Worm (Caenorhabditis elegans) whole organism, midembryonic: ENCODE data around the gene K09H11.15.

Experiments used
- T22C8.4 ChIP-seq: fragments of 200-800 bp; sonication (Bioruptor generic); IDR thresholded peaks from 2 replicates; pipeline ENCODE4 v1.3.6; 2022; ENCODE audit warnings: missing genetic modification characterization, missing compliant biosample characterization
- cog-1 ChIP-seq: sonication (generic microtip); optimal IDR thresholded peaks from 2 replicates; lab custom pipeline; 2016; ENCODE audit warnings: missing genetic modification characterization, missing compliant biosample characterization
- flt-1 ChIP-seq: fragments of 200-800 bp; sonication (Bioruptor generic); IDR thresholded peaks from 2 replicates; pipeline ENCODE4 v1.3.6; 2022; ENCODE audit warnings: missing genetic modification characterization, missing compliant biosample characterization
- klf-2 ChIP-seq: fragments of 200-800 bp; sonication (Bioruptor generic); conservative IDR thresholded peaks from 2 replicates; pipeline ENCODE4 v1.3.6; 2022; ENCODE audit warnings: missing genetic modification reagents, missing genetic modification characterization, missing compliant biosample characterization
- med-1 ChIP-seq: sonication (generic microtip); optimal IDR thresholded peaks from 2 replicates; lab custom pipeline; 2017; ENCODE audit warnings: missing genetic modification characterization, mild to moderate bottlenecking, missing compliant biosample characterization, antibody characterized with exemption, missing genetic modification reagents; ENCODE audit not compliant: insufficient read depth
- ref-1 ChIP-seq: fragments of 200-800 bp; sonication (Bioruptor generic); conservative IDR thresholded peaks from 2 replicates; pipeline ENCODE4 v1.3.6; 2022; ENCODE audit warnings: missing genetic modification reagents, missing genetic modification characterization, missing compliant biosample characterization
- tab-1 ChIP-seq: fragments of 200-800 bp; sonication (Bioruptor generic); IDR thresholded peaks from 2 replicates; pipeline ENCODE4 v1.3.6; 2022; ENCODE audit warnings: missing genetic modification characterization, missing compliant biosample characterization
- ztf-23 ChIP-seq: fragments of 200-800 bp; sonication (Bioruptor generic); IDR thresholded peaks from 2 replicates; pipeline ENCODE4 v1.3.6; 2022; ENCODE audit warnings: missing genetic modification reagents, missing genetic modification characterization, missing compliant biosample characterization
- ztf-29 ChIP-seq: fragments of 200-800 bp; sonication (Bioruptor generic); IDR thresholded peaks from 2 replicates; pipeline ENCODE4 v1.3.6; 2022; ENCODE audit warnings: missing genetic modification reagents, missing genetic modification characterization, missing compliant biosample characterization

Gene K09H11.15

DNA sequence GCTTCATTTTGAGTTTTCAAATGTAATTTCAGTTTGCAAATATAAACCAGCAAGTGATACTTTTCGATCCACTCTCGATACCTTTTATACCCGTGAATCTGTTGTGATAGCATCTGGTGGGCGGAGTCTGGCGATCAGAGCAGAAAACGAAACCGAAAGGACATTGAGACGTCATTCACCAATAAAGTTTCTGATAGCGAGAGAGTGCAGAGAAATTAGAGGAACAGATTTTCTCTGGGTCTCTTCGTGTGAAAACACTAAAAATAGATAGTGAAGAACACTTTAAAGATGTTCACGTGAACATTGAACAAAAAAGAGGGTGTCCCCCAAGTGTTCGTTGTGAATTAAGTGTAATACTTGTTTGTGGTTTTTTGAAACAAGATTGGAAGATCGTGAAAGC lies 33.1 kb upstream of the K09H11.15 start, which contains the start of gene pgph-3:
Gene pgph-3 (minus strand): TSS at position 60 of the 400 bp plus-strand sequence.
- TF ChIP-seq ref-1 (GFP tag; lab: Robert Waterston, UW) (no peak), med-1 (GFP tag; lab: Kevin White, UChicago) (no peak), flt-1 (GFP tag; lab: Robert Waterston, UW) (no peak), T22C8.4 (no peak), ztf-29 (GFP tag; lab: Robert Waterston, UW) (no peak), tab-1 (no peak), ztf-23 (GFP tag; lab: Robert Waterston, UW) (no peak), cog-1 (tag; lab: Kevin White, UChicago) (no peak), klf-2 (GFP tag; lab: Robert Waterston, UW) (no peak)

ce11 chrV:5760132-5760531 lies 29.4 kb upstream of the K09H11.15 start, which contains the start of gene C53A3.1:
Gene C53A3.1 (minus strand): TSS chrV:5760232.
- no peak for TF ChIP-seq klf-2 (GFP tag; lab: Robert Waterston, UW)
- no peak for TF ChIP-seq ztf-23 (GFP tag; lab: Robert Waterston, UW)
- TF ChIP-seq T22C8.4, result no peak
- TF ChIP-seq med-1 (GFP tag; lab: Kevin White, UChicago), result no peak
- TF ChIP-seq ref-1 (GFP tag; lab: Robert Waterston, UW), result no peak
- no peak for TF ChIP-seq cog-1 (tag; lab: Kevin White, UChicago)
- no peak for TF ChIP-seq tab-1
- no peak for TF ChIP-seq flt-1 (GFP tag; lab: Robert Waterston, UW)
- TF ChIP-seq ztf-29 (GFP tag; lab: Robert Waterston, UW), result no peak

DNA sequence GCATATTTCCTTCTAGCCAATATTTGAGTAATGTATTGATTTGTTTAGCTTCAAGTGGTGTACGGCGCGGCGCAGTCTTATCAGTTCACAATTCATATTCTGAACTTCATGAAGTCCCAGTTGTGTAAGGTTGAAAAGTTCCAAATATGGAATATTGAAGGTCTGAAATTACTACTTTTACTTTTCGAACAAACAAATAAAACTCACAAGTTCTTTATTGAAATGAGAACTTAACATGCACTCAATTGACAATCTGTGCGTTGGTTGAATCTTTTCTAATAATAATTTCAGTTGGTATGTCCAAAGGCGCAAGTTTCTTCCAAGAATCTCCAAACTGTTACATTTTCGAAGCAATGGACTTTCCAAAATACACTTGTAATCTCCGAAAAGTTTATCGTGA lies 28.1 kb upstream of the K09H11.15 start, which contains the start of gene C53A3.4:
Gene C53A3.4 (minus strand): TSS at position 101 of the 400 bp plus-strand sequence.
- TF ChIP-seq ztf-23 (GFP tag; lab: Robert Waterston, UW) (no peak), med-1 (GFP tag; lab: Kevin White, UChicago) (no peak), ref-1 (GFP tag; lab: Robert Waterston, UW) (no peak), flt-1 (GFP tag; lab: Robert Waterston, UW) (no peak), tab-1 (no peak), ztf-29 (GFP tag; lab: Robert Waterston, UW) (no peak), cog-1 (tag; lab: Kevin White, UChicago) (no peak), klf-2 (GFP tag; lab: Robert Waterston, UW) (no peak), T22C8.4 (no peak)

ce11 chrV:5756193-5756592 lies 25.5 kb upstream of the K09H11.15 start, which contains the start of gene C53A3.3:
Gene C53A3.3 (plus strand): TSS chrV:5756493.
- TF ChIP-seq ztf-29 (GFP tag; lab: Robert Waterston, UW), result no peak
- TF ChIP-seq med-1 (GFP tag; lab: Kevin White, UChicago), result no peak
- no peak for TF ChIP-seq ztf-23 (GFP tag; lab: Robert Waterston, UW)
- no peak for TF ChIP-seq klf-2 (GFP tag; lab: Robert Waterston, UW)
- no peak for TF ChIP-seq cog-1 (tag; lab: Kevin White, UChicago)
- TF ChIP-seq ref-1 (GFP tag; lab: Robert Waterston, UW), result no peak
- TF ChIP-seq tab-1, result no peak
- no peak for TF ChIP-seq flt-1 (GFP tag; lab: Robert Waterston, UW)
- no peak for TF ChIP-seq T22C8.4

DNA sequence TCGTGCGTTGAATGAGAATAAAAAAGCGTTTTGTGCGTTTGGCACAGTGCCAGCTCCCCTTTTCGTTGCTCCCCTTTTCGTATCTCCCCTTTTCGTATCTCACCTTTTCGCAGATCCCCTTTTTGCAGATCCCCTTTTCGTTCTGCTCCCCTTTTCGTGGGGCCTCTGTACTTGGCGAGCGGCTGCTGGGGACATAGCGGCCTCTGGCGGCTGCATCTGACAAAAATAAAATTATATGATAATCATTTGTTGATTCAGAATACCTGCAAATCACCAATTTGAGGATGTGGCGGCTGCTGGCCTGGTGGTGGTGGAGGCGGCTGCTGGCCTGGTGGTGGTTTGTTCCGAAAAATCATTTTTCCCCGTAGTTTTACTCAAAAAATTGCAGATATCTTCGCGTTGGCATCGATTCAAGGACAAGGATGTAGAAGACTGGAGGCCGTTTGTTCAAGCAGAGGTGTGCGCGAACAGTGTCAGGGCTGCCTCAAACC lies 24.6 kb upstream of the K09H11.15 start, which contains the start of gene K09H11.11:
Gene K09H11.11 (minus strand): TSS at position 51 of the 491 bp plus-strand sequence.
- TF ChIP-seq ref-1 (GFP tag; lab: Robert Waterston, UW), result peak; percentile 42; the same call in 1 of the 2 replicates

DNA sequence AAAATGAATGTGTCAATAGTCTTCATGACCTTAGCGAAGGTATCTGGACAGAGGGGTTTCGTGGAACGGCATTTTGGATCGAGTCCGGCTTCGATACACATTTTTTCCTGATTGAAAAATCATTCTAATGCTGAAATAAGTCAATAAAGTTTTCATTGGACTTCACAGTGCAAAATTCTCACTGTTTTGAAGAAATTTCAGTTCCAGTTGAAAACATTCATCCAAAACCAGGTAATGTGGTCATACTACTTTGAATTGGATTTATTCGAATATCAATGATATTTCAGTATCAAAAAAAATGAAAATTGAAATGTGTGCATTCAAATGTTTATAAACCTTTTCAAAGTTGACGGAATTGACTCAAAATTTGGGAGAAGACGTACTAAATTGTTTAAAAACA lies 22.7 kb upstream of the K09H11.15 start, which contains the start of gene pgph-1:
Gene pgph-1 (minus strand): TSS at position 101 of the 400 bp plus-strand sequence.
- no peak for TF ChIP-seq ztf-29 (GFP tag; lab: Robert Waterston, UW)
- no peak for TF ChIP-seq T22C8.4
- no peak for TF ChIP-seq ztf-23 (GFP tag; lab: Robert Waterston, UW)
- no peak for TF ChIP-seq med-1 (GFP tag; lab: Kevin White, UChicago)
- no peak for TF ChIP-seq tab-1
- no peak for TF ChIP-seq klf-2 (GFP tag; lab: Robert Waterston, UW)
- no peak for TF ChIP-seq ref-1 (GFP tag; lab: Robert Waterston, UW)
- no peak for TF ChIP-seq cog-1 (tag; lab: Kevin White, UChicago)
- no peak for TF ChIP-seq flt-1 (GFP tag; lab: Robert Waterston, UW)

ce11 chrV:5747519-5747918 lies 16.8 kb upstream of the K09H11.15 start, which contains the start of gene acds-10:
Gene acds-10 (plus strand): TSS chrV:5747819.
- TF ChIP-seq ref-1 (GFP tag; lab: Robert Waterston, UW), result no peak
- no peak for TF ChIP-seq tab-1
- no peak for TF ChIP-seq cog-1 (tag; lab: Kevin White, UChicago)
- TF ChIP-seq med-1 (GFP tag; lab: Kevin White, UChicago), result no peak
- TF ChIP-seq T22C8.4, result no peak
- no peak for TF ChIP-seq flt-1 (GFP tag; lab: Robert Waterston, UW)
- TF ChIP-seq ztf-29 (GFP tag; lab: Robert Waterston, UW), result no peak
- TF ChIP-seq ztf-23 (GFP tag; lab: Robert Waterston, UW), result no peak
- no peak for TF ChIP-seq klf-2 (GFP tag; lab: Robert Waterston, UW)

DNA sequence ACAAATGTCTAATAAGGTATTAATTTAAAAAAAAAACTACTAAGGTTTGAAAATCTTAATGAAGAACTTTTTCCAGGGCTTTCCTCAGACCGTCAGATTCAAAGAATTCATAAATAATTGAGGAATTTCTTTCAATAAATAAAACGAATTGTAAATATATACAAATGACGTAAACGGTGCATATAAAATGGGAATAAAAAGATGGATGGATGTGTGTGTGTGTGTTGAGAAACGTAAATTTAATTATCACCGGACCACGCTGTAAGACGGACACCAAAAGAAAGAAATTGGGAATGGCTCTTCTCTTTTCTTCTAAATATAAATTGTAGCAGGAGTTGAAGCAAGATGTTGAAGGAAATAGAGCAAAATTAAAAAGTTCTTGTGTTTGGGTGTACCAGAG lies 15.6 kb upstream of the K09H11.15 start:
- no peak for TF ChIP-seq med-1 (GFP tag; lab: Kevin White, UChicago)
- no peak for TF ChIP-seq ref-1 (GFP tag; lab: Robert Waterston, UW)
- no peak for TF ChIP-seq ztf-29 (GFP tag; lab: Robert Waterston, UW)
- TF ChIP-seq tab-1, result no peak
- no peak for TF ChIP-seq T22C8.4
- no peak for TF ChIP-seq cog-1 (tag; lab: Kevin White, UChicago)
- no peak for TF ChIP-seq ztf-23 (GFP tag; lab: Robert Waterston, UW)
- no peak for TF ChIP-seq flt-1 (GFP tag; lab: Robert Waterston, UW)
- no peak for TF ChIP-seq klf-2 (GFP tag; lab: Robert Waterston, UW)

DNA sequence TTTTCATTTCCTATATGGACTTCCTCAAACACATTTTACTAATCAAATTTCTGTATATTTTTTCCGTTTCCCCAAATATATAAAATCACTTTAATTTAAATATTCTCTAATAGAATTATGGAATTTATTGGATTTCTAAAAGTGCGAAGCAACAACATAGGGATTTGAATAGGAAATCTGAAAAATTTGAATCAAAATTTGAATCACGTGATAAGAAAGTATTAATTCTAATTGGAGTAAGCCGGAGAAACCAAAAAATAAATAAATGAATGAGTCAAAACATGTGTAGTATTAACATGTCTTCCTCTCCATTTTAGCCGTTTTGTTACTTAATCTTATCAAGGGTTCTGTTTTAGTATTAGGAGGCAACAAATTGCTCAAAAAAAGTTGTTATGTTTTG lies 10.6 kb upstream of the K09H11.15 start:
- TF ChIP-seq ztf-23 (GFP tag; lab: Robert Waterston, UW), result no peak
- TF ChIP-seq cog-1 (tag; lab: Kevin White, UChicago), result no peak
- TF ChIP-seq tab-1, result no peak
- TF ChIP-seq ref-1 (GFP tag; lab: Robert Waterston, UW), result no peak
